Worm (Caenorhabditis elegans) whole organism, L4 larva: ENCODE measurements around the gene fbxb-82.
"Not testable (repeated sequence)": the region's sequence is repeated elsewhere in the genome, so short reads cannot be mapped to it uniquely, and the experiment has no call there.

Experiments used
- D1046.2 ChIP-seq: fragments of 200-800 bp; sonication (Bioruptor generic); IDR thresholded peaks from 2 replicates; pipeline ENCODE4 v1.3.6; 2022; ENCODE audit warnings: missing genetic modification characterization, missing compliant biosample characterization
- F10B5.3 ChIP-seq: sonication (generic microtip); optimal IDR thresholded peaks from 2 replicates; lab custom pipeline; 2016; ENCODE audit warnings: mild to moderate bottlenecking, missing genetic modification characterization, missing compliant biosample characterization
- F44E2.7 ChIP-seq: fragments of 200-800 bp; sonication (Bioruptor generic); IDR thresholded peaks from 2 replicates; pipeline ENCODE4 v2.1.2; 2022; ENCODE audit warnings: missing genetic modification characterization, missing compliant biosample characterization
- R02D3.7 ChIP-seq: fragments of 150-350 bp; sonication (generic microtip); optimal IDR thresholded peaks from 3 replicates; lab custom pipeline; 2014; ENCODE audit warnings: missing biosample characterization, missing genetic modification characterization
- T26A8.4 ChIP-seq: fragments of 200-800 bp; sonication (Bioruptor generic); IDR thresholded peaks from 2 replicates; pipeline ENCODE4 v1.3.6; 2022; ENCODE audit warnings: missing genetic modification characterization, missing compliant biosample characterization
- Y48G9A.11 ChIP-seq: fragments of 200-800 bp; sonication (Bioruptor generic); IDR thresholded peaks from 2 replicates; pipeline ENCODE4 v1.3.6; 2022; ENCODE audit warnings: missing genetic modification reagents, missing genetic modification characterization, missing compliant biosample characterization
- Y5F2A.4 ChIP-seq: fragments of 200-800 bp; sonication (Bioruptor generic); optimal IDR thresholded peaks from 2 replicates; lab custom pipeline; 2018; ENCODE audit warnings: mild to moderate bottlenecking, missing genetic modification characterization, missing compliant biosample characterization
- ZK546.5 ChIP-seq, 2 experiments: sonication (generic microtip); optimal IDR thresholded peaks; 2 replicates each; lab custom pipeline; 2017; ENCODE audit warnings: missing biosample characterization in 2 of 2, missing genetic modification characterization in 2 of 2
- aha-1 ChIP-seq: fragments of 150-350 bp; peaks from one replicate; lab custom pipeline; 2014; ENCODE audit warnings: missing biosample characterization, missing genetic modification characterization
- aly-2 ChIP-seq: sonication (generic microtip); optimal IDR thresholded peaks from 2 replicates; lab custom pipeline; 2018; ENCODE audit warnings: missing biosample characterization, missing genetic modification characterization
- ceh-20 ChIP-seq: fragments of 200-800 bp; sonication (Bioruptor generic); IDR thresholded peaks from 2 replicates; pipeline ENCODE4 v1.3.6; 2022; ENCODE audit warnings: missing genetic modification reagents, missing genetic modification characterization, missing compliant biosample characterization
- ceh-28 ChIP-seq: fragments of 150-350 bp; optimal IDR thresholded peaks from 2 replicates; lab custom pipeline; 2014; ENCODE audit warnings: missing biosample characterization, missing genetic modification reagents, missing genetic modification characterization
- ceh-32 ChIP-seq: sonication (generic microtip); optimal IDR thresholded peaks from 2 replicates; lab custom pipeline; 2016; ENCODE audit warnings: mild to moderate bottlenecking, missing genetic modification characterization, missing compliant biosample characterization; ENCODE audit not compliant: poor library complexity
- cey-2 ChIP-seq: sonication (generic microtip); optimal IDR thresholded peaks from 3 replicates; lab custom pipeline; 2017; ENCODE audit warnings: missing genetic modification characterization, mild to moderate bottlenecking, missing compliant biosample characterization, antibody characterized with exemption, borderline replicate concordance; ENCODE audit not compliant: insufficient read depth
- dmd-6 ChIP-seq: fragments of 200-800 bp; sonication (Bioruptor generic); IDR thresholded peaks from 2 replicates; pipeline ENCODE4 v1.3.6; 2022; ENCODE audit warnings: missing genetic modification reagents, missing genetic modification characterization, missing compliant biosample characterization
- dmd-9 ChIP-seq: fragments of 200-800 bp; sonication (Bioruptor generic); IDR thresholded peaks from 2 replicates; pipeline ENCODE4 v1.3.6; 2022; ENCODE audit warnings: missing genetic modification reagents, missing genetic modification characterization, missing compliant biosample characterization
- dpl-1 ChIP-seq: fragments of 150-350 bp; optimal IDR thresholded peaks from 2 replicates; lab custom pipeline; 2014; ENCODE audit warnings: missing biosample characterization, missing genetic modification reagents, missing genetic modification characterization
- dve-1 ChIP-seq: sonication (generic microtip); optimal IDR thresholded peaks from 2 replicates; lab custom pipeline; 2017; ENCODE audit warnings: antibody characterized with exemption, mild to moderate bottlenecking, missing genetic modification characterization, missing compliant biosample characterization; ENCODE audit not compliant: insufficient read depth
- gei-8 ChIP-seq: fragments of 200-800 bp; sonication (Bioruptor generic); optimal IDR thresholded peaks from 2 replicates; lab custom pipeline; 2018; ENCODE audit warnings: mild to moderate bottlenecking, missing genetic modification characterization, missing compliant biosample characterization
- hlh-11 ChIP-seq: fragments of 200-800 bp; sonication (Bioruptor generic); optimal IDR thresholded peaks from 2 replicates; lab custom pipeline; 2018; ENCODE audit warnings: mild to moderate bottlenecking, missing genetic modification characterization, missing compliant biosample characterization
- hlh-30 ChIP-seq: sonication (generic microtip); optimal IDR thresholded peaks from 2 replicates; lab custom pipeline; 2017; ENCODE audit warnings: antibody characterized with exemption, mild to moderate bottlenecking, missing genetic modification characterization, missing compliant biosample characterization; ENCODE audit not compliant: insufficient read depth
- hmg-1.1 ChIP-seq: fragments of 200-800 bp; sonication (Bioruptor generic); IDR thresholded peaks from 2 replicates; pipeline ENCODE4 v1.3.6; 2022; ENCODE audit warnings: missing genetic modification reagents, missing genetic modification characterization, missing compliant biosample characterization
- lim-7 ChIP-seq: fragments of 200-800 bp; sonication (Bioruptor generic); IDR thresholded peaks from 2 replicates; pipeline ENCODE4 v1.3.6; 2022; ENCODE audit warnings: missing genetic modification characterization, missing compliant biosample characterization
- lin-39 ChIP-seq: fragments of 150-350 bp; optimal IDR thresholded peaks from 2 replicates; lab custom pipeline; 2014; ENCODE audit warnings: missing biosample characterization, missing genetic modification reagents, missing genetic modification characterization
- lsy-2 ChIP-seq, 2 experiments: fragments of 150-350 bp in 1 of 2; sonication (generic microtip) in 1 of 2; optimal IDR thresholded peaks; 2 replicates each; lab custom pipeline; 2014 to 2017; ENCODE audit warnings: missing biosample characterization in 2 of 2, missing genetic modification characterization in 2 of 2
- madf-5 ChIP-seq, 2 experiments: fragments of 200-800 bp; sonication (Bioruptor generic); IDR thresholded peaks; 2 replicates each; pipeline ENCODE4 v1.3.6; 2022; ENCODE audit warnings: missing compliant biosample characterization in 2 of 2, missing genetic modification characterization in 2 of 2
- mes-2 ChIP-seq: sonication (generic microtip); optimal IDR thresholded peaks from 2 replicates; lab custom pipeline; 2016; ENCODE audit warnings: missing genotype, mild to moderate bottlenecking, missing genetic modification characterization, missing compliant biosample characterization; ENCODE audit not compliant: poor library complexity, severe bottlenecking
- mxl-3 ChIP-seq: fragments of 200-800 bp; sonication (Bioruptor generic); optimal IDR thresholded peaks from 2 replicates; lab custom pipeline; 2018; ENCODE audit warnings: mild to moderate bottlenecking, missing genetic modification characterization, missing compliant biosample characterization
- nhr-10 ChIP-seq: fragments of 150-350 bp; optimal IDR thresholded peaks from 2 replicates; lab custom pipeline; 2014; ENCODE audit warnings: missing biosample characterization, missing genetic modification characterization
- nhr-102 ChIP-seq: sonication (generic microtip); optimal IDR thresholded peaks from 2 replicates; lab custom pipeline; 2016; ENCODE audit warnings: mild to moderate bottlenecking, missing genetic modification characterization, moderate library complexity, missing compliant biosample characterization
- nhr-11 ChIP-seq: fragments of 150-350 bp; optimal IDR thresholded peaks from 2 replicates; lab custom pipeline; 2014; ENCODE audit warnings: missing biosample characterization, missing genetic modification characterization
- nhr-111 ChIP-seq: fragments of 200-800 bp; sonication (Bioruptor generic); optimal IDR thresholded peaks from 2 replicates; lab custom pipeline; 2018; ENCODE audit warnings: mild to moderate bottlenecking, missing genetic modification characterization, missing compliant biosample characterization
- nhr-237 ChIP-seq: sonication (generic microtip); optimal IDR thresholded peaks from 2 replicates; lab custom pipeline; 2017; ENCODE audit warnings: missing biosample characterization, missing genetic modification characterization
- nhr-28 ChIP-seq: fragments of 150-350 bp; optimal IDR thresholded peaks from 2 replicates; lab custom pipeline; 2014; ENCODE audit warnings: missing biosample characterization, missing genetic modification characterization
- nhr-42 ChIP-seq: fragments of 200-800 bp; sonication (Bioruptor generic); IDR thresholded peaks from 2 replicates; pipeline ENCODE4 v1.3.6; 2022; ENCODE audit warnings: missing genetic modification characterization, missing compliant biosample characterization
- pha-4 ChIP-seq, 2 experiments: fragments of 150-350 bp in 1 of 2; fragments of 200-800 bp in 1 of 2; sonication (Bioruptor generic) in 1 of 2; IDR thresholded peaks in 1 of 2; optimal IDR thresholded peaks in 1 of 2; 2 replicates each; pipeline versions ENCODE4 v1.3.6 to Lab custom; 2014 to 2022; ENCODE audit warnings: missing genetic modification characterization in 2 of 2, missing genetic modification reagents in 2 of 2, missing biosample characterization in 1 of 2, missing compliant biosample characterization in 1 of 2
- php-3 ChIP-seq: fragments of 200-800 bp; sonication (Bioruptor generic); IDR thresholded peaks from 2 replicates; pipeline ENCODE4 v1.3.6; 2022; ENCODE audit warnings: missing genetic modification reagents, missing genetic modification characterization, missing compliant biosample characterization
- saeg-2 ChIP-seq: fragments of 200-800 bp; sonication (Bioruptor generic); IDR thresholded peaks from 2 replicates; pipeline ENCODE4 v1.3.6; 2022; ENCODE audit warnings: missing genetic modification reagents, missing genetic modification characterization, missing compliant biosample characterization
- spr-1 ChIP-seq: sonication (generic microtip); optimal IDR thresholded peaks from 2 replicates; lab custom pipeline; 2016; ENCODE audit warnings: mild to moderate bottlenecking, missing genetic modification characterization, missing compliant biosample characterization
- unc-62 ChIP-seq, 3 experiments: fragments of 150-350 bp in 1 of 3; sonication (generic microtip); optimal IDR thresholded peaks in 2 of 3; peaks in 1 of 3; 1 replicate in 1 of 3; 2 replicates in 2 of 3; lab custom pipeline; 2014 to 2017; ENCODE audit warnings: missing biosample characterization in 3 of 3, missing genetic modification characterization in 3 of 3, missing genetic modification reagents in 3 of 3, missing genotype in 1 of 3
- zag-1 ChIP-seq: fragments of 150-350 bp; optimal IDR thresholded peaks from 2 replicates; lab custom pipeline; 2014; ENCODE audit warnings: missing biosample characterization, missing genetic modification characterization
- zip-2 ChIP-seq: fragments of 150-350 bp; optimal IDR thresholded peaks from 2 replicates; lab custom pipeline; 2014; ENCODE audit warnings: missing biosample characterization, missing genetic modification characterization

fbxb-82 gene

ce11 chrIII:98822-99221 lies 44.2 kb downstream of the fbxb-82 start, which contains the start of gene C29F9.9:
Gene C29F9.9, minus strand, starts transcription at chrIII:98922.
- TF ChIP-seq zip-2 (tag; lab: Kevin White, UChicago); nhr-102 (tag; lab: Kevin White, UChicago); T26A8.4 (GFP tag; lab: Robert Waterston, UW): not testable (repeated sequence)

- not testable (repeated sequence) for TF ChIP-seq ceh-32 (tag; lab: Kevin White, UChicago); php-3 (GFP tag; lab: Robert Waterston, UW); ceh-20 (GFP tag; lab: Robert Waterston, UW)
Measured at ce11 chrIII:97018-97417, 46.0 kb downstream of the fbxb-82 start, which contains the start of gene C29F9.8. Gene C29F9.8, minus strand, starts transcription at chrIII:97118.

ce11 chrIII:96196-96595 lies 46.8 kb downstream of the fbxb-82 start:
- TF ChIP-seq zag-1 (tag; lab: Kevin White, UChicago) (no peak), aly-2 (tag; lab: Kevin White, UChicago) (no peak), nhr-42 (GFP tag; lab: Robert Waterston, UW) (0 out of 2 replicates have a peak, but pooled peaks have one; percentile 29), madf-5 (GFP tag; IDR thresholded peaks at IDR 0.05; lab: Robert Waterston, UW) (no peak), nhr-237 (tag; lab: Kevin White, UChicago) (no peak), dmd-6 (GFP tag; lab: Robert Waterston, UW) (no peak), nhr-111 (GFP tag; lab: Kevin White, UChicago) (no peak), ceh-28 (tag; lab: Kevin White, UChicago) (no peak), saeg-2 (GFP tag; lab: Robert Waterston, UW) (no peak), hlh-11 (tag; lab: Kevin White, UChicago) (peak; percentile 26), zip-2 (tag; lab: Kevin White, UChicago) (no peak), aha-1 (tag; lab: Kevin White, UChicago) (no peak), dmd-9 (GFP tag; lab: Robert Waterston, UW) (no peak), D1046.2 (no peak), cey-2 (tag; lab: Kevin White, UChicago) (no peak), nhr-11 (peak; percentile 8), hmg-1.1 (peak; percentile 51; the same call in 1 of the 2 replicates), lin-39 (tag; lab: Kevin White, UChicago) (no peak), mes-2 (tag; lab: Kevin White, UChicago) (peak; percentile 41), T26A8.4 (GFP tag; lab: Robert Waterston, UW) (no peak), gei-8 (GFP tag; lab: Kevin White, UChicago) (peak; percentile 10), nhr-10 (tag; lab: Kevin White, UChicago) (no peak), Y48G9A.11 (GFP tag; lab: Robert Waterston, UW) (no peak), nhr-28 (tag; lab: Kevin White, UChicago) (no peak), lsy-2 (tag; optimal IDR thresholded peaks at IDR 0.05; lab: Kevin White, UChicago) (peak in 1 of 2 experiments; percentile 16), hlh-30 (tag; lab: Kevin White, UChicago) (peak; percentile 40), F44E2.7 (GFP tag; lab: Robert Waterston, UW) (no peak), dpl-1 (no peak), R02D3.7 (tag; lab: Kevin White, UChicago) (no peak), ZK546.5 (tag; optimal IDR thresholded peaks at IDR 0.05; lab: Kevin White, UChicago) (no peak)

ce11 chrIII:94759-95330 lies 48.2 kb downstream of the fbxb-82 start, which contains the start of gene pat-4:
Gene pat-4, minus strand, starts transcription at chrIII:94809.
- TF ChIP-seq nhr-10 (tag; lab: Kevin White, UChicago) (no peak), Y5F2A.4 (GFP tag; lab: Kevin White, UChicago) (no peak), lsy-2 (tag; optimal IDR thresholded peaks at IDR 0.05; lab: Kevin White, UChicago) (peak in 1 of 2 experiments; percentile 36), saeg-2 (GFP tag; lab: Robert Waterston, UW) (no peak), F10B5.3 (tag; lab: Kevin White, UChicago) (no peak), mes-2 (tag; lab: Kevin White, UChicago) (peak; percentile 33), dpl-1 (no peak), lim-7 (GFP tag; lab: Robert Waterston, UW) (no peak), ceh-20 (GFP tag; lab: Robert Waterston, UW) (no peak), unc-62 (GFP tag; optimal IDR thresholded peaks at IDR 0.05 in 1 of 2; lab: Kevin White, UChicago) (peak in 1 of 2 experiments; percentile 55), unc-62 (tag; optimal IDR thresholded peaks at IDR 0.05; lab: Kevin White, UChicago) (no peak), aha-1 (tag; lab: Kevin White, UChicago) (peak; percentile 16), spr-1 (tag; lab: Kevin White, UChicago) (no peak), mxl-3 (GFP tag; lab: Kevin White, UChicago) (peak; percentile 64), dve-1 (tag; lab: Kevin White, UChicago) (peak; percentile 22), pha-4 (GFP tag; IDR thresholded peaks at IDR 0.05; lab: Robert Waterston, UW) (0 out of 2 replicates have a peak, but pooled peaks have one; percentile 31), pha-4 (tag; optimal IDR thresholded peaks at IDR 0.05; lab: Kevin White, UChicago) (no peak), nhr-111 (GFP tag; lab: Kevin White, UChicago) (no peak)
